Fruit fly (Drosophila melanogaster) whole organism, embryonic: ENCODE measurements around the gene CG5235.

ENCODE experiments used
- B-H2 ChIP-seq: fragments of 200-800 bp; sonication (Bioruptor generic); optimal IDR thresholded peaks from 2 replicates; lab custom pipeline; 2018; ENCODE audit warnings: missing biosample characterization, mild to moderate bottlenecking, missing genetic modification characterization
- Blimp-1 ChIP-seq: fragments of 200-800 bp; sonication (Bioruptor generic); optimal IDR thresholded peaks from 3 replicates; lab custom pipeline; 2018; ENCODE audit warnings: missing biosample characterization, missing genetic modification characterization, mild to moderate bottlenecking, moderate library complexity, missing genetic modification reagents
- CG10431 ChIP-seq: fragments of 200-800 bp; sonication (Bioruptor generic); optimal IDR thresholded peaks from 3 replicates; lab custom pipeline; 2018; ENCODE audit warnings: missing biosample characterization, mild to moderate bottlenecking, missing genetic modification characterization
- CG10959 ChIP-seq: fragments of 200-800 bp; sonication (Bioruptor generic); IDR thresholded peaks from 2 replicates; pipeline ENCODE4 v1.3.6; 2022; ENCODE audit warnings: missing biosample characterization, missing genetic modification characterization
- CG12942 ChIP-seq: fragments of 200-800 bp; sonication (Bioruptor generic); optimal IDR thresholded peaks from 3 replicates; lab custom pipeline; 2016; ENCODE audit warnings: missing biosample characterization, missing genetic modification characterization
- CG13123 ChIP-seq: fragments of 200-800 bp; sonication (Bioruptor generic); optimal IDR thresholded peaks from 2 replicates; lab custom pipeline; 2016; ENCODE audit warnings: missing biosample characterization, missing genetic modification characterization
- CG13287 ChIP-seq: fragments of 200-800 bp; sonication (Bioruptor generic); IDR thresholded peaks from 2 replicates; pipeline ENCODE4 v1.3.6; 2022; ENCODE audit warnings: missing biosample characterization, missing genetic modification characterization; ENCODE audit not compliant: partially characterized antibody
- CG14014 ChIP-seq: fragments of 200-800 bp; sonication (Bioruptor generic); IDR thresholded peaks from 2 replicates; pipeline ENCODE4 v1.3.6; 2022; ENCODE audit warnings: missing biosample characterization, missing genetic modification characterization
- CG15601 ChIP-seq: fragments of 200-800 bp; sonication (Bioruptor generic); optimal IDR thresholded peaks from 3 replicates; lab custom pipeline; 2019; ENCODE audit warnings: missing biosample characterization, mild to moderate bottlenecking, missing genetic modification characterization, moderate library complexity
- CG1792 ChIP-seq: fragments of 200-800 bp; sonication (Bioruptor generic); optimal IDR thresholded peaks from 2 replicates; lab custom pipeline; 2016; ENCODE audit warnings: missing biosample characterization, missing genetic modification characterization
- CG1832 ChIP-seq: fragments of 200-800 bp; sonication (Bioruptor generic); optimal IDR thresholded peaks from 2 replicates; lab custom pipeline; 2017; ENCODE audit warnings: missing biosample characterization, mild to moderate bottlenecking, missing genetic modification characterization, inconsistent platforms
- CG42726 ChIP-seq: fragments of 200-800 bp; sonication (Bioruptor generic); IDR thresholded peaks from 2 replicates; pipeline ENCODE4 v1.3.6; 2022; ENCODE audit warnings: missing biosample characterization, missing genetic modification characterization; ENCODE audit not compliant: partially characterized antibody
- CG4424 ChIP-seq: fragments of 200-800 bp; sonication (Bioruptor generic); optimal IDR thresholded peaks from 3 replicates; lab custom pipeline; 2016; ENCODE audit warnings: missing biosample characterization, missing genetic modification characterization
- CG7987 ChIP-seq: fragments of 200-800 bp; sonication (Bioruptor generic); optimal IDR thresholded peaks from 2 replicates; lab custom pipeline; 2018; ENCODE audit warnings: missing biosample characterization, mild to moderate bottlenecking, missing genetic modification characterization, moderate library complexity
- CG8388 ChIP-seq: fragments of 200-800 bp; sonication (Bioruptor generic); optimal IDR thresholded peaks from 2 replicates; lab custom pipeline; 2019; ENCODE audit warnings: missing biosample characterization, mild to moderate bottlenecking, missing genetic modification characterization, moderate library complexity
- Deaf1 ChIP-seq: fragments of 200-800 bp; optimal IDR thresholded peaks from 3 replicates; lab custom pipeline; 2019; ENCODE audit warnings: missing biosample characterization, mild to moderate bottlenecking, missing genetic modification characterization, moderate library complexity
- HHEX ChIP-seq: fragments of 200-800 bp; sonication (Bioruptor generic); optimal IDR thresholded peaks from 3 replicates; lab custom pipeline; 2017; ENCODE audit warnings: missing biosample characterization, mild to moderate bottlenecking, missing genetic modification characterization, missing genetic modification reagents
- HLHmδ ChIP-seq: fragments of 200-800 bp; sonication (Bioruptor generic); optimal IDR thresholded peaks from 2 replicates; lab custom pipeline; 2018; ENCODE audit warnings: missing biosample characterization, mild to moderate bottlenecking, missing genetic modification characterization, moderate library complexity
- Hmr ChIP-seq: fragments of 200-800 bp; sonication (Bioruptor generic); optimal IDR thresholded peaks from 3 replicates; lab custom pipeline; 2017; ENCODE audit warnings: mild to moderate bottlenecking, missing biosample characterization, missing genetic modification reagents, missing genetic modification characterization
- Lim3 ChIP-seq: fragments of 200-800 bp; sonication (Bioruptor generic); IDR thresholded peaks from 2 replicates; pipeline ENCODE4 v1.3.6; 2022; ENCODE audit warnings: missing biosample characterization, missing genetic modification characterization
- MTF-1 ChIP-seq: fragments of 200-800 bp; sonication (Bioruptor generic); optimal IDR thresholded peaks from 2 replicates; lab custom pipeline; 2018; ENCODE audit warnings: missing biosample characterization, mild to moderate bottlenecking, missing genetic modification characterization, borderline replicate concordance
- Meics ChIP-seq: fragments of 200-800 bp; sonication (Bioruptor generic); optimal IDR thresholded peaks from 2 replicates; lab custom pipeline; 2017; ENCODE audit warnings: missing biosample characterization, mild to moderate bottlenecking, missing genetic modification characterization
- Oli ChIP-seq: fragments of 200-800 bp; sonication (Bioruptor generic); optimal IDR thresholded peaks from 2 replicates; lab custom pipeline; 2018; ENCODE audit warnings: missing biosample characterization, mild to moderate bottlenecking, missing genetic modification characterization, moderate library complexity
- Sry-δ ChIP-seq: fragments of 200-800 bp; sonication (Bioruptor generic); optimal IDR thresholded peaks from 2 replicates; lab custom pipeline; 2016; ENCODE audit warnings: missing biosample characterization, missing genetic modification characterization
- Vsx1 ChIP-seq: fragments of 200-800 bp; sonication (Bioruptor generic); optimal IDR thresholded peaks from 2 replicates; lab custom pipeline; 2017; ENCODE audit warnings: missing biosample characterization, mild to moderate bottlenecking, missing genetic modification characterization, missing genetic modification reagents
- ara ChIP-seq: fragments of 200-800 bp; sonication (Bioruptor generic); IDR thresholded peaks from 2 replicates; pipeline ENCODE4 v1.3.6; 2022; ENCODE audit warnings: missing biosample characterization, missing genetic modification characterization
- ato ChIP-seq: fragments of 200-800 bp; sonication (Bioruptor generic); IDR thresholded peaks from 2 replicates; pipeline ENCODE4 v1.3.6; 2022; ENCODE audit warnings: missing biosample characterization, missing genetic modification characterization; ENCODE audit not compliant: partially characterized antibody
- bsh ChIP-seq, 2 experiments: fragments of 200-800 bp; sonication (Bioruptor generic); optimal IDR thresholded peaks; 2 replicates each; lab custom pipeline; 2017 to 2018; ENCODE audit warnings: mild to moderate bottlenecking in 2 of 2, missing biosample characterization in 2 of 2, missing genetic modification characterization in 2 of 2, moderate library complexity in 1 of 2
- exex ChIP-seq: fragments of 200-800 bp; sonication (Bioruptor generic); optimal IDR thresholded peaks from 4 replicates; lab custom pipeline; 2018; ENCODE audit warnings: missing biosample characterization, mild to moderate bottlenecking, missing genetic modification characterization, moderate library complexity
- grau ChIP-seq: fragments of 200-800 bp; optimal IDR thresholded peaks from 3 replicates; lab custom pipeline; 2019; ENCODE audit warnings: missing biosample characterization, mild to moderate bottlenecking, missing genetic modification characterization, moderate library complexity
- hb ChIP-seq: fragments of 200-800 bp; sonication (Bioruptor generic); IDR thresholded peaks from 3 replicates; pipeline ENCODE4 v1.3.6; 2022; ENCODE audit warnings: missing biosample characterization, missing genetic modification characterization; ENCODE audit not compliant: partially characterized antibody
- kay ChIP-seq: fragments of 200-800 bp; sonication (Bioruptor generic); optimal IDR thresholded peaks from 2 replicates; lab custom pipeline; 2016; ENCODE audit warnings: missing biosample characterization, missing genetic modification characterization
- lab ChIP-seq: fragments of 200-800 bp; sonication (Bioruptor generic); optimal IDR thresholded peaks from 3 replicates; lab custom pipeline; 2017; ENCODE audit warnings: missing biosample characterization, missing genetic modification characterization, mild to moderate bottlenecking, moderate library complexity, missing genetic modification reagents
- lbe ChIP-seq: fragments of 200-800 bp; sonication (Bioruptor generic); optimal IDR thresholded peaks from 2 replicates; lab custom pipeline; 2016; ENCODE audit warnings: missing biosample characterization, mild to moderate bottlenecking, missing genetic modification characterization
- lilli ChIP-seq: fragments of 200-800 bp; sonication (Bioruptor generic); optimal IDR thresholded peaks from 3 replicates; lab custom pipeline; 2016; ENCODE audit warnings: missing biosample characterization, missing genetic modification characterization
- lola ChIP-seq, 3 experiments: fragments of >200 bp in 2 of 3; fragments of 200-800 bp in 1 of 3; sonication (Bioruptor generic) in 1 of 3; optimal IDR thresholded peaks; 2 replicates each; lab custom pipeline; 2017 to 2019; ENCODE audit warnings: missing biosample characterization in 3 of 3, missing genetic modification characterization in 3 of 3, mild to moderate bottlenecking in 1 of 3, moderate library complexity in 1 of 3
- mirr ChIP-seq: fragments of 200-800 bp; sonication (Bioruptor generic); optimal IDR thresholded peaks from 3 replicates; lab custom pipeline; 2018; ENCODE audit warnings: missing biosample characterization, mild to moderate bottlenecking, missing genetic modification characterization
- mld ChIP-seq: fragments of 200-800 bp; sonication (Bioruptor generic); IDR thresholded peaks from 3 replicates; pipeline ENCODE4 v1.3.6; 2022; ENCODE audit warnings: missing biosample characterization, missing genetic modification characterization; ENCODE audit not compliant: partially characterized antibody
- nom ChIP-seq: fragments of 200-800 bp; sonication (Bioruptor generic); optimal IDR thresholded peaks from 2 replicates; lab custom pipeline; 2017; ENCODE audit warnings: missing biosample characterization, missing genetic modification characterization, mild to moderate bottlenecking, moderate library complexity, missing genetic modification reagents
- otp ChIP-seq: fragments of 200-800 bp; sonication (Bioruptor generic); IDR thresholded peaks from 3 replicates; pipeline ENCODE4, ENCODE4 v1.3.6; 2022; ENCODE audit warnings: missing biosample characterization, missing genetic modification characterization
- pan ChIP-seq, 4 experiments: fragments of >200 bp in 3 of 4; fragments of 200-800 bp in 1 of 4; sonication (Bioruptor generic) in 1 of 4; optimal IDR thresholded peaks in 3 of 4; IDR thresholded peaks in 1 of 4; 2 replicates each; pipeline versions ENCODE4 v1.3.6 to Lab custom; 2017 to 2022; ENCODE audit warnings: missing biosample characterization in 2 of 4, missing genetic modification characterization in 2 of 4, mixed read lengths in 1 of 4
- pb ChIP-seq: fragments of 200-800 bp; sonication (Bioruptor generic); optimal IDR thresholded peaks from 3 replicates; lab custom pipeline; 2016; ENCODE audit warnings: missing biosample characterization, missing genetic modification characterization
- schlank ChIP-seq: fragments of 200-800 bp; sonication (Bioruptor generic); optimal IDR thresholded peaks from 2 replicates; lab custom pipeline; 2018; ENCODE audit warnings: missing biosample characterization, mild to moderate bottlenecking, missing genetic modification characterization
- trh ChIP-seq: fragments of 200-800 bp; sonication (Bioruptor generic); optimal IDR thresholded peaks from 2 replicates; lab custom pipeline; 2016; ENCODE audit warnings: missing biosample characterization, missing genetic modification characterization
- tx ChIP-seq: fragments of 200-800 bp; sonication (Bioruptor generic); optimal IDR thresholded peaks from 2 replicates; lab custom pipeline; 2016; ENCODE audit warnings: missing biosample characterization, missing genetic modification characterization
- unpg ChIP-seq: fragments of 200-800 bp; sonication (Bioruptor generic); optimal IDR thresholded peaks from 3 replicates; lab custom pipeline; 2018; ENCODE audit warnings: missing biosample characterization, mild to moderate bottlenecking, missing genetic modification characterization, moderate library complexity
- zf30C ChIP-seq: fragments of 200-800 bp; sonication (Bioruptor generic); optimal IDR thresholded peaks from 3 replicates; lab custom pipeline; 2018; ENCODE audit warnings: missing biosample characterization, mild to moderate bottlenecking, missing genetic modification characterization

CG5235 gene

dm6 chr3L:16045083-16045830, 44.9 kb downstream of the CG5235 start (continued):
- TF ChIP-seq CG4424 (GFP tag; lab: Kevin White, UChicago) (peak; percentile 29), B-H2 (GFP tag; lab: Kevin White, UChicago) (no peak), pan (optimal IDR thresholded peaks at IDR 0.05; lab: Kevin White, UChicago) (no peak), pan (GFP tag; optimal IDR thresholded peaks at IDR 0.05 in 1 of 2, IDR thresholded peaks at IDR 0.05 in 1 of 2) (peak in 1 of 2 experiments; percentile 69), lbe (GFP tag; lab: Kevin White, UChicago) (no peak), CG1832 (GFP tag; lab: Kevin White, UChicago) (no peak), tx (GFP tag; lab: Kevin White, UChicago) (no peak), zf30C (GFP tag; lab: Kevin White, UChicago) (peak; percentile 86), MTF-1 (GFP tag; lab: Kevin White, UChicago) (peak; percentile 32), CG15601 (peak; percentile 9), Deaf1 (tag; lab: Kevin White, UChicago) (no peak), Lim3 (GFP tag; lab: Robert Waterston, UW) (no peak), CG12942 (GFP tag; lab: Kevin White, UChicago) (no peak), Oli (tag; lab: Kevin White, UChicago) (peak; percentile 52), ato (GFP tag; lab: Robert Waterston, UW) (no peak), CG8388 (peak; percentile 60), CG1792 (no peak), lab (GFP tag; lab: Kevin White, UChicago) (peak; percentile 64), unpg (GFP tag; lab: Kevin White, UChicago) (peak; percentile 73), HLHmδ (GFP tag; lab: Kevin White, UChicago) (peak; percentile 45), CG14014 (GFP tag; lab: Robert Waterston, UW) (peak; percentile 65), mld (GFP tag; lab: Robert Waterston, UW) (no peak), trh (GFP tag; lab: Kevin White, UChicago) (no peak), Sry-δ (GFP tag; lab: Kevin White, UChicago) (no peak), exex (tag; lab: Kevin White, UChicago) (no peak), CG7987 (GFP tag; lab: Kevin White, UChicago) (no peak), otp (GFP tag; lab: Robert Waterston, UW) (no peak), CG13287 (no peak), lola (GFP tag; optimal IDR thresholded peaks at IDR 0.05; lab: Kevin White, UChicago) (peak in 1 of 3 experiments; percentile 64), CG10431 (no peak), ara (GFP tag; lab: Robert Waterston, UW) (peak; percentile 72), lilli (GFP tag; lab: Kevin White, UChicago) (no peak), Blimp-1 (GFP tag; lab: Kevin White, UChicago) (peak; percentile 18), CG42726 (GFP tag; lab: Robert Waterston, UW) (no peak), mirr (no peak), grau (peak; percentile 31), hb (no peak), kay (GFP tag; lab: Kevin White, UChicago) (peak; percentile 69), Meics (no peak), pb (GFP tag; lab: Kevin White, UChicago) (no peak), HHEX (no peak), bsh (GFP tag; optimal IDR thresholded peaks at IDR 0.05; lab: Kevin White, UChicago) (peak in 1 of 2 experiments; percentile 66), Hmr (GFP tag; lab: Kevin White, UChicago) (peak; percentile 59), schlank (no peak), nom (GFP tag; lab: Kevin White, UChicago) (peak; percentile 44), CG10959 (GFP tag; lab: Robert Waterston, UW) (no peak), CG13123 (no peak), Vsx1 (GFP tag; lab: Kevin White, UChicago) (no peak)
